Fruit fly (Drosophila melanogaster) whole organism, embryonic: ENCODE results near the gene mus301.

Source experiments
- Awh ChIP-seq: fragments of 200-800 bp; sonication (Bioruptor generic); IDR thresholded peaks from 2 replicates; pipeline ENCODE4, ENCODE4 v1.3.6; 2022; ENCODE audit warnings: missing biosample characterization, missing genetic modification characterization
- Blimp-1 ChIP-seq: fragments of 200-800 bp; sonication (Bioruptor generic); optimal IDR thresholded peaks from 3 replicates; lab custom pipeline; 2018; ENCODE audit warnings: missing biosample characterization, missing genetic modification characterization, mild to moderate bottlenecking, moderate library complexity, missing genetic modification reagents
- CG10543 ChIP-seq: fragments of 200-800 bp; sonication (Bioruptor generic); optimal IDR thresholded peaks from 3 replicates; lab custom pipeline; 2017; ENCODE audit warnings: missing biosample characterization, mild to moderate bottlenecking, missing genetic modification characterization, moderate library complexity
- CG13287 ChIP-seq: fragments of 200-800 bp; sonication (Bioruptor generic); IDR thresholded peaks from 2 replicates; pipeline ENCODE4 v1.3.6; 2022; ENCODE audit warnings: missing biosample characterization, missing genetic modification characterization; ENCODE audit not compliant: partially characterized antibody
- CG13424 ChIP-seq: fragments of 200-800 bp; sonication (Bioruptor generic); optimal IDR thresholded peaks from 2 replicates; lab custom pipeline; 2019; ENCODE audit warnings: missing biosample characterization, mild to moderate bottlenecking, missing genetic modification characterization, moderate library complexity
- CG17912 ChIP-seq: fragments of 200-800 bp; sonication (Bioruptor generic); optimal IDR thresholded peaks from 2 replicates; lab custom pipeline; 2018; ENCODE audit warnings: missing biosample characterization, mild to moderate bottlenecking, missing genetic modification characterization
- CG3065 ChIP-seq: fragments of 200-800 bp; sonication (Bioruptor generic); optimal IDR thresholded peaks from 2 replicates; lab custom pipeline; 2016; ENCODE audit warnings: missing biosample characterization, missing genetic modification characterization
- CG31224 ChIP-seq: fragments of 200-800 bp; sonication (Bioruptor generic); IDR thresholded peaks from 2 replicates; pipeline ENCODE4 v1.3.6; 2022; ENCODE audit warnings: missing biosample characterization, missing genetic modification characterization
- CG31365 ChIP-seq: fragments of 200-800 bp; sonication (Bioruptor generic); optimal IDR thresholded peaks from 2 replicates; lab custom pipeline; 2018; ENCODE audit warnings: missing biosample characterization, mild to moderate bottlenecking, missing genetic modification characterization
- CG31388 ChIP-seq: fragments of 200-800 bp; sonication (Bioruptor generic); optimal IDR thresholded peaks from 2 replicates; lab custom pipeline; 2016; ENCODE audit warnings: missing biosample characterization, missing genetic modification characterization
- CG32767 ChIP-seq: fragments of 200-800 bp; sonication (Bioruptor generic); IDR thresholded peaks from 2 replicates; pipeline ENCODE4 v1.3.6; 2022; ENCODE audit warnings: missing biosample characterization, missing genetic modification characterization
- CG34422 ChIP-seq: fragments of 200-800 bp; sonication (Bioruptor generic); IDR thresholded peaks from 3 replicates; pipeline ENCODE4 v1.3.6; 2022; ENCODE audit warnings: missing biosample characterization, missing genetic modification characterization
- CG43689 ChIP-seq: fragments of 200-800 bp; sonication (Bioruptor generic); IDR thresholded peaks from 2 replicates; pipeline ENCODE4 v1.3.6; 2022; ENCODE audit warnings: missing biosample characterization, missing genetic modification characterization
- CG8478 ChIP-seq: fragments of >200 bp; optimal IDR thresholded peaks from 2 replicates; lab custom pipeline; 2018
- Camta ChIP-seq: fragments of 200-800 bp; sonication (Bioruptor generic); optimal IDR thresholded peaks from 2 replicates; lab custom pipeline; 2016; ENCODE audit warnings: missing biosample characterization, missing genetic modification characterization
- Dip3 ChIP-seq: fragments of 200-800 bp; sonication (Bioruptor generic); optimal IDR thresholded peaks from 3 replicates; lab custom pipeline; 2016; ENCODE audit warnings: missing biosample characterization, missing genetic modification characterization
- Dll ChIP-seq: fragments of 200-800 bp; sonication (Bioruptor generic); IDR thresholded peaks from 4 replicates; pipeline ENCODE4 v1.3.6; 2022; ENCODE audit warnings: missing biosample characterization, missing genetic modification characterization; ENCODE audit not compliant: partially characterized antibody
- Ets65A ChIP-seq: fragments of 200-800 bp; sonication (Bioruptor generic); peaks from one replicate; lab custom pipeline; 2016; ENCODE audit warnings: missing biosample characterization, missing genetic modification characterization
- HLH3B ChIP-seq: fragments of 200-800 bp; sonication (Bioruptor generic); IDR thresholded peaks from 2 replicates; pipeline ENCODE4 v1.3.6; 2022; ENCODE audit warnings: missing biosample characterization, missing genetic modification characterization
- Hey ChIP-seq: fragments of 200-800 bp; sonication (Bioruptor generic); optimal IDR thresholded peaks from 3 replicates; lab custom pipeline; 2018; ENCODE audit warnings: missing biosample characterization, mild to moderate bottlenecking, missing genetic modification characterization
- NC2α ChIP-seq: fragments of 200-800 bp; sonication (Bioruptor generic); optimal IDR thresholded peaks from 2 replicates; lab custom pipeline; 2016; ENCODE audit warnings: missing biosample characterization, missing genetic modification characterization
- Opbp ChIP-seq: fragments of 200-800 bp; sonication (Bioruptor generic); IDR thresholded peaks from 3 replicates; pipeline ENCODE4 v1.3.6; 2022; ENCODE audit warnings: missing biosample characterization, missing genetic modification characterization; ENCODE audit not compliant: partially characterized antibody
- Side ChIP-seq: fragments of 200-800 bp; sonication (Bioruptor generic); optimal IDR thresholded peaks from 2 replicates; lab custom pipeline; 2016; ENCODE audit warnings: missing biosample characterization, missing genetic modification characterization
- Sox102F ChIP-seq: fragments of 200-800 bp; sonication (Bioruptor generic); optimal IDR thresholded peaks from 2 replicates; lab custom pipeline; 2018; ENCODE audit warnings: missing biosample characterization, mild to moderate bottlenecking, missing genetic modification characterization, moderate library complexity
- Trl ChIP-seq, 3 experiments: fragments of >200 bp in 2 of 3; fragments of 200-800 bp in 1 of 3; sonication (Bioruptor generic) in 1 of 3; optimal IDR thresholded peaks; 2 replicates in 1 of 3; 3 replicates in 2 of 3; lab custom pipeline; 2016 to 2017; ENCODE audit warnings: missing biosample characterization in 1 of 3, missing genetic modification characterization in 1 of 3
- cad ChIP-seq: fragments of >200 bp; optimal IDR thresholded peaks from 2 replicates; lab custom pipeline; 2017; ENCODE audit warnings: missing biosample characterization, missing genetic modification characterization
- chif ChIP-seq, 2 experiments: fragments of 200-800 bp; sonication (Bioruptor generic); optimal IDR thresholded peaks; 3 replicates each; lab custom pipeline; 2016; ENCODE audit warnings: missing biosample characterization in 2 of 2, missing genetic modification characterization in 2 of 2
- chinmo ChIP-seq: fragments of 200-800 bp; sonication (Bioruptor generic); IDR thresholded peaks from 4 replicates; pipeline ENCODE4 v1.3.6; 2022; ENCODE audit warnings: missing biosample characterization, missing genetic modification characterization; ENCODE audit not compliant: partially characterized antibody
- corto ChIP-seq: fragments of 200-800 bp; sonication (Bioruptor generic); optimal IDR thresholded peaks from 2 replicates; lab custom pipeline; 2016; ENCODE audit warnings: missing biosample characterization, mild to moderate bottlenecking, missing genetic modification characterization, moderate library complexity
- da ChIP-seq: fragments of 200-800 bp; sonication (Bioruptor generic); optimal IDR thresholded peaks from 2 replicates; lab custom pipeline; 2016; ENCODE audit warnings: missing biosample characterization, missing genetic modification characterization
- dm ChIP-seq: fragments of 200-800 bp; sonication (Bioruptor generic); optimal IDR thresholded peaks from 3 replicates; lab custom pipeline; 2016; ENCODE audit warnings: missing biosample characterization, missing genetic modification characterization
- dpn ChIP-seq, 2 experiments: fragments of 200-800 bp; sonication (Bioruptor generic); optimal IDR thresholded peaks; 3 replicates each; lab custom pipeline; 2016; ENCODE audit warnings: missing biosample characterization in 2 of 2, missing genetic modification characterization in 2 of 2
- eve ChIP-seq, 2 experiments: fragments of >200 bp; optimal IDR thresholded peaks; 2 replicates each; lab custom pipeline; 2017; ENCODE audit warnings: missing biosample characterization in 2 of 2, missing genetic modification characterization in 2 of 2
- fu2 ChIP-seq: fragments of 200-800 bp; sonication (Bioruptor generic); optimal IDR thresholded peaks from 2 replicates; lab custom pipeline; 2016; ENCODE audit warnings: missing biosample characterization, missing genetic modification characterization
- lmd ChIP-seq: fragments of 200-800 bp; sonication (Bioruptor generic); IDR thresholded peaks from 2 replicates; pipeline ENCODE4 v1.3.6; 2022; ENCODE audit warnings: missing biosample characterization, missing genetic modification characterization
- nmo ChIP-seq: fragments of 200-800 bp; sonication (Bioruptor generic); optimal IDR thresholded peaks from 2 replicates; lab custom pipeline; 2018; ENCODE audit warnings: missing biosample characterization, mild to moderate bottlenecking, missing genetic modification characterization, moderate library complexity
- nom ChIP-seq: fragments of 200-800 bp; sonication (Bioruptor generic); optimal IDR thresholded peaks from 2 replicates; lab custom pipeline; 2017; ENCODE audit warnings: missing biosample characterization, missing genetic modification characterization, mild to moderate bottlenecking, moderate library complexity, missing genetic modification reagents
- pita ChIP-seq: fragments of 200-800 bp; sonication (Bioruptor generic); optimal IDR thresholded peaks from 2 replicates; lab custom pipeline; 2017; ENCODE audit warnings: missing biosample characterization, mild to moderate bottlenecking, missing genetic modification characterization
- prd ChIP-seq, 3 experiments: fragments of >200 bp in 2 of 3; fragments of 200-800 bp in 1 of 3; sonication (Bioruptor generic) in 1 of 3; optimal IDR thresholded peaks in 2 of 3; IDR thresholded peaks in 1 of 3; 2 replicates in 2 of 3; 3 replicates in 1 of 3; pipeline versions ENCODE4 v1.3.6 to Lab custom; 2017 to 2022; ENCODE audit warnings: missing biosample characterization in 1 of 3, missing genetic modification characterization in 1 of 3
- pum ChIP-seq: fragments of 200-800 bp; sonication (Bioruptor generic); optimal IDR thresholded peaks from 2 replicates; lab custom pipeline; 2016; ENCODE audit warnings: missing biosample characterization, missing genetic modification characterization
- salm ChIP-seq: fragments of 200-800 bp; sonication (Bioruptor generic); optimal IDR thresholded peaks from 2 replicates; lab custom pipeline; 2018; ENCODE audit warnings: missing biosample characterization, mild to moderate bottlenecking, missing genetic modification characterization
- sc ChIP-seq, 3 experiments: fragments of >200 bp in 2 of 3; fragments of 200-800 bp in 1 of 3; sonication (Bioruptor generic) in 1 of 3; optimal IDR thresholded peaks; 2 replicates in 2 of 3; 3 replicates in 1 of 3; lab custom pipeline; 2017; ENCODE audit warnings: mild to moderate bottlenecking in 1 of 3, missing biosample characterization in 1 of 3, missing genetic modification characterization in 1 of 3, missing genetic modification reagents in 1 of 3
- sd ChIP-seq: fragments of 200-800 bp; sonication (Bioruptor generic); optimal IDR thresholded peaks from 3 replicates; lab custom pipeline; 2018; ENCODE audit warnings: missing biosample characterization, mild to moderate bottlenecking, missing genetic modification characterization, moderate library complexity
- tup ChIP-seq: fragments of 200-800 bp; sonication (Bioruptor generic); optimal IDR thresholded peaks from 2 replicates; lab custom pipeline; 2016; ENCODE audit warnings: missing biosample characterization, mild to moderate bottlenecking, missing genetic modification characterization, moderate library complexity
- unc-4 ChIP-seq: fragments of 200-800 bp; sonication (Bioruptor generic); IDR thresholded peaks from 2 replicates; pipeline ENCODE4 v1.3.6; 2022; ENCODE audit warnings: missing biosample characterization, missing genetic modification characterization; ENCODE audit not compliant: partially characterized antibody
- vvl ChIP-seq: fragments of 200-800 bp; sonication (Bioruptor generic); IDR thresholded peaks from 2 replicates; pipeline ENCODE4 v1.3.6; 2022; ENCODE audit warnings: missing biosample characterization, missing genetic modification characterization
- zfh2 ChIP-seq: fragments of 200-800 bp; sonication (Bioruptor generic); optimal IDR thresholded peaks from 2 replicates; lab custom pipeline; 2016; ENCODE audit warnings: missing biosample characterization, missing genetic modification characterization

The mus301 gene

DNA sequence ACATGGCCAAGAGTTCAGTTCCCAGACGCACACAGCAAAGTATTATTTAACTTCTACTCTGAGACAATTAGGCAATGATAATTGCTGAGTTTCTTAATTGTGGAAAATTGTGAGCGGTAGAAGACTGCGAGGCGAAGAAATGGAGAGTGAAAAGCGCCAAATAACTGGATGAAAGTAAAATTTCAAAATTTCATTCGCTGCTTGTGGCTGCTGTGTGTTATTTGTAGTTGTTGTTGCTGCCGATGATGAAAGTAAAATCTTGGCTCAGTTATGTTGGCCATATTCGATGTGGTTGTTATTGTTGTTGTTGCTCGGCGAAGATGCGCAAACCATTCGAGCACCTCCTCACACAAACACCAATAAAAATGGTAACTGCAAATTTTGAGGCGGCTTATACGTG is 12.7 kb downstream of the mus301 start:
- no peak for TF ChIP-seq Opbp (GFP tag; lab: Robert Waterston, UW)
- no peak for TF ChIP-seq sc (optimal IDR thresholded peaks at IDR 0.05; lab: Kevin White, UChicago)
- TF ChIP-seq sc (GFP tag; optimal IDR thresholded peaks at IDR 0.05; lab: Kevin White, UChicago): no peak
- no peak for TF ChIP-seq nmo (GFP tag; lab: Kevin White, UChicago)
- peak; percentile 51 for TF ChIP-seq Blimp-1
- no peak for TF ChIP-seq Dll (GFP tag; lab: Robert Waterston, UW)
- TF ChIP-seq CG13424 (tag; lab: Kevin White, UChicago): no peak

DNA sequence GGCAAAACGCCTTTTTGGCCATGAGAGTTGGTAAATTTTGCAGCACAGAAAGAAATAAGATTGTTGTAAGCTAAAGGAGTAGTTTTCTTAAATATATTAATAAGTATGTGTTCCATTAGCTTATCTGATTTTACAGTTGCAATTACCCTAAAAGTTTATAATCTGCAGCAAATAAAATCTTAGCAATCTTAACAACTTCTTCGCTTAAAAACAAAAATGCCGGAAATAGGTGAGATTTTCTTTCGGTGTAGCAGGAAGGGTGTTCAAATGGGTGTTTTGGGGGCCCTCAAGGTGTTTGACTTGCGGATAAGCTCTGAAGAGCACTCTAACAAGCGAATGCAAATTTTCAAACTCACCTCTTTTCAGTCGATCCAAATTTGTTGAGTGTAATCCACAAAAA is 13.2 kb downstream of the mus301 start:
- no peak for TF ChIP-seq NC2α (GFP tag; lab: Kevin White, UChicago)
- TF ChIP-seq HLH3B (GFP tag; lab: Robert Waterston, UW): no peak
- TF ChIP-seq Ets65A (GFP tag; lab: Kevin White, UChicago): peak; percentile 26
- TF ChIP-seq Side (GFP tag; lab: Kevin White, UChicago): no peak
- TF ChIP-seq Dip3 (GFP tag; lab: Kevin White, UChicago): no peak
- no peak for TF ChIP-seq CG3065 (GFP tag; lab: Kevin White, UChicago)
- no peak for TF ChIP-seq CG43689 (GFP tag; lab: Robert Waterston, UW)
- TF ChIP-seq lmd (GFP tag; lab: Robert Waterston, UW): no peak
- no peak for TF ChIP-seq chif (GFP tag; optimal IDR thresholded peaks at IDR 0.05; lab: Kevin White, UChicago)
- TF ChIP-seq da (GFP tag; lab: Kevin White, UChicago): no peak
- TF ChIP-seq zfh2 (GFP tag; lab: Kevin White, UChicago): no peak
- TF ChIP-seq Camta: no peak
- TF ChIP-seq eve (GFP tag; optimal IDR thresholded peaks at IDR 0.05; lab: Kevin White, UChicago): no peak
- peak; percentile 3 for TF ChIP-seq Sox102F
- TF ChIP-seq pum (GFP tag; lab: Kevin White, UChicago): no peak

DNA sequence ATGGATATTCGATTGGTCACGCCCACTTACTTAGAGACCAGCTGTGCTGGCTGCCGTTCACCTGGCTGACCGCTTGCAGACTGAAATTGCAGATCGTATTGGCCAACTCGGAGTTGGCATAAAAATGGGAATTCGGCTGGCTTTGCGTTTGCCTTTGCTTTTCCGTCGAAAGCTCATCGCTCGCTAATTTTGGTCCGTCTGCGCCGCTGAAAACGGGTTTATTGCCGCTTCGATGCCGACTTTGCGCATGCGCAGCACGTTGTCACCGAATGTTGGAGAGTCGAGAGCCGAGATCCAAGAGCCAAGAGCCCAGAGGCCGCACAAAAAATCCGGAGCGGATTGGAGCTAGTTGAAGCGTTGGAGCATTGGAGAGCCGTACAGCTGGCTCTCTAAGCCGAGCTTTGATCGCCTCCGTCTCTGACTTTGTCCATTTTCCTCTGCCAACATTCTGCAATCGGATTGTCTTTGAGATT is 14.2 kb downstream of the mus301 start, which contains the start of gene CG13676:
TSS of gene CG13676 (minus strand) at position 87 of the 473 bp plus-strand sequence.
- TF ChIP-seq CG13287 (GFP tag; lab: Robert Waterston, UW): peak; percentile 36
- TF ChIP-seq CG34422 (GFP tag; lab: Robert Waterston, UW): 0 out of 3 replicates have a peak, but pooled peaks have one; percentile 27
- TF ChIP-seq tup (GFP tag; lab: Kevin White, UChicago): no peak
- TF ChIP-seq chinmo (GFP tag; lab: Robert Waterston, UW): peak; percentile 91; the same call in 2 of the 4 replicates
- TF ChIP-seq dpn (GFP tag; optimal IDR thresholded peaks at IDR 0.05; lab: Kevin White, UChicago): no peak
- TF ChIP-seq Awh (GFP tag; lab: Robert Waterston, UW): no peak
- TF ChIP-seq fu2: no peak
- peak; percentile 20 for TF ChIP-seq sd (tag; lab: Kevin White, UChicago)
- TF ChIP-seq dm (GFP tag; lab: Kevin White, UChicago): no peak
- peak; percentile 59 to 78 for TF ChIP-seq Trl (optimal IDR thresholded peaks at IDR 0.05; lab: Kevin White, UChicago)
- no peak for TF ChIP-seq Trl (GFP tag; optimal IDR thresholded peaks at IDR 0.05; lab: Kevin White, UChicago)
- TF ChIP-seq CG17912 (GFP tag; lab: Kevin White, UChicago): no peak
- TF ChIP-seq cad (GFP tag; lab: Kevin White, UChicago): no peak
- peak; percentile 12 for TF ChIP-seq nom
- no peak for TF ChIP-seq pita (GFP tag; lab: Kevin White, UChicago)
- 0 out of 4 replicates have a peak, but pooled peaks have one; percentile 16 for TF ChIP-seq Dll (GFP tag; lab: Robert Waterston, UW)
- TF ChIP-seq salm (tag; lab: Kevin White, UChicago): no peak
- no peak for TF ChIP-seq Hey
- TF ChIP-seq CG31388 (GFP tag; lab: Kevin White, UChicago): no peak
- peak; percentile 40 for TF ChIP-seq CG10543 (GFP tag; lab: Kevin White, UChicago)
- 0 out of 2 replicates have a peak, but pooled peaks have one; percentile 26 for TF ChIP-seq unc-4 (GFP tag; lab: Robert Waterston, UW)
- TF ChIP-seq CG31365 (tag; lab: Kevin White, UChicago): no peak
- TF ChIP-seq corto (GFP tag; lab: Kevin White, UChicago): peak; percentile 66
- TF ChIP-seq CG31224 (GFP tag; lab: Robert Waterston, UW): no peak
- TF ChIP-seq CG8478: no peak
- no peak for TF ChIP-seq prd (optimal IDR thresholded peaks at IDR 0.05; lab: Kevin White, UChicago)
- TF ChIP-seq prd (GFP tag; IDR thresholded peaks at IDR 0.05; lab: Robert Waterston, UW): no peak
- no peak for TF ChIP-seq CG32767 (GFP tag; lab: Robert Waterston, UW)
- 0 out of 2 replicates have a peak, but pooled peaks have one; percentile 41 for TF ChIP-seq vvl (GFP tag; lab: Robert Waterston, UW)
